Fruit fly (Drosophila melanogaster) whole organism, prepupa: ENCODE results near the gene RpS19a.

Experiments
- CG16779 ChIP-seq: fragments of 200-800 bp; sonication (Bioruptor generic); optimal IDR thresholded peaks from 3 replicates; lab custom pipeline; 2017; ENCODE audit warnings: missing biosample characterization, mild to moderate bottlenecking, missing genetic modification characterization
- CG31627 ChIP-seq: fragments of 200-800 bp; sonication (Bioruptor generic); optimal IDR thresholded peaks from 3 replicates; lab custom pipeline; 2016; ENCODE audit warnings: missing biosample characterization, missing genetic modification characterization
- CG32006 ChIP-seq: fragments of 200-800 bp; sonication (Bioruptor generic); optimal IDR thresholded peaks from 3 replicates; lab custom pipeline; 2017; ENCODE audit warnings: missing biosample characterization, mild to moderate bottlenecking, missing genetic modification characterization
- CG8632 ChIP-seq: fragments of 200-800 bp; sonication (Bioruptor generic); optimal IDR thresholded peaks from 3 replicates; lab custom pipeline; 2016; ENCODE audit warnings: missing biosample characterization, missing genetic modification characterization
- Lpt ChIP-seq: fragments of 200-800 bp; sonication (Bioruptor generic); optimal IDR thresholded peaks from 3 replicates; lab custom pipeline; 2016; ENCODE audit warnings: missing biosample characterization, missing genetic modification characterization
- eg ChIP-seq: fragments of 200-800 bp; sonication (Bioruptor generic); IDR thresholded peaks from 3 replicates; pipeline ENCODE4 v1.3.6; 2022; ENCODE audit warnings: missing biosample characterization, missing genetic modification characterization
- fd85E ChIP-seq: fragments of 200-800 bp; sonication (Bioruptor generic); optimal IDR thresholded peaks from 3 replicates; lab custom pipeline; 2016; ENCODE audit warnings: missing biosample characterization, missing genetic modification characterization
- lz ChIP-seq: fragments of 200-800 bp; sonication (Bioruptor generic); optimal IDR thresholded peaks from 3 replicates; lab custom pipeline; 2016; ENCODE audit warnings: missing biosample characterization, missing genetic modification characterization
- pdm3 ChIP-seq: fragments of 200-800 bp; sonication (Bioruptor generic); optimal IDR thresholded peaks from 3 replicates; lab custom pipeline; 2016; ENCODE audit warnings: missing biosample characterization, missing genetic modification characterization

dm6 chrX:16599770-16600169 lies 37.9 kb upstream of the RpS19a start:
- TF ChIP-seq fd85E (GFP tag; lab: Kevin White, UChicago) (no peak), CG16779 (tag; lab: Kevin White, UChicago) (peak; percentile 98), CG32006 (GFP tag; lab: Kevin White, UChicago) (peak; percentile 67), eg (GFP tag; lab: Robert Waterston, UW) (peak; percentile 96), lz (GFP tag; lab: Kevin White, UChicago) (peak; percentile 42), Lpt (GFP tag; lab: Kevin White, UChicago) (peak; percentile 79), CG8632 (peak; percentile 88), CG31627 (GFP tag; lab: Kevin White, UChicago) (no peak), pdm3 (GFP tag; lab: Kevin White, UChicago) (peak; percentile 85)
